Fruit fly (Drosophila melanogaster): ENCODE results near the gene gammaSnap2.

gammaSnap2 gene

DNA sequence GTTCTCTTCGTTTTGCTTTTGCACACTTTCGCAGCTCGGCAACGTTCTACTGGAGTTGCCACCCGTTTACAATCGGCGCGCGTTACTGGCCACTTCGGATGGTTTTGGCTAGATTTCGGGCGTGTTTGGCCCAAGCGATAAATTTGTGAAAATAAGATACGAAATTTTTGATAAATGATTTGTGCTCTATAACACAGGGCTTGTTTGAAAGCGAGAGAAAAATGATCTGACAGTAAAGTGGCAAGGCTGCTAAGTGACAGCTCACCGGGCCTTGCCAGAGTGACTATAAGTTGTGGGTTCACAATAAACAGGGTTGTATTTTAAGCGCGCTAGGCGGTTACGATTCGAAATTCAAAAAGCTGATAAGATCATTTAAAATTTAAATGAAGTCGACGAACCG lies 11.3 kb downstream of the gammaSnap2 start, which contains the start of gene Fmr1 (continued):
- peak; percentile 56 for TF ChIP-seq Fer1 (GFP tag; optimal IDR thresholded peaks at IDR 0.05)
- peak; percentile 25 for TF ChIP-seq CG4820 (GFP tag; optimal IDR thresholded peaks at IDR 0.05)
- TF ChIP-seq CG30431 (GFP tag; optimal IDR thresholded peaks at IDR 0.05) = no peak
- peak; percentile 36 for TF ChIP-seq zen (tag; optimal IDR thresholded peaks at IDR 0.05)
- peak; percentile 26 for TF ChIP-seq az2 (GFP tag; optimal IDR thresholded peaks at IDR 0.05)
- TF ChIP-seq kah (GFP tag; optimal IDR thresholded peaks at IDR 0.05) = no peak
- TF ChIP-seq Fer3 (tag; optimal IDR thresholded peaks at IDR 0.05) = peak; percentile 33
- TF ChIP-seq dan (GFP tag; IDR thresholded peaks at IDR 0.05) = no peak
- TF ChIP-seq Nf-YC (tag; optimal IDR thresholded peaks at IDR 0.05) = peak; percentile 24
- no peak; the same call in 1 of the 2 replicates for TF ChIP-seq CG9215 (GFP tag; IDR thresholded peaks at IDR 0.05)
- no peak for TF ChIP-seq CG12219 (GFP tag; optimal IDR thresholded peaks at IDR 0.05)
- no peak for TF ChIP-seq Trl (optimal IDR thresholded peaks at IDR 0.05)
- TF ChIP-seq Trl (GFP tag; optimal IDR thresholded peaks at IDR 0.05) = peak; percentile 52
- TF ChIP-seq CG9817 (tag; optimal IDR thresholded peaks at IDR 0.05) = peak; percentile 71
- peak; percentile 98 for TF ChIP-seq E2f2 (GFP tag; IDR thresholded peaks at IDR 0.05)
- TF ChIP-seq sob (GFP tag; IDR thresholded peaks at IDR 0.05) = 0 out of 2 replicates have a peak, but pooled peaks have one; percentile 12
- TF ChIP-seq psq (GFP tag; optimal IDR thresholded peaks at IDR 0.05) = peak; percentile 97
- TF ChIP-seq Drgx (GFP tag; IDR thresholded peaks at IDR 0.05) = no peak
- no peak for TF ChIP-seq CrebB (tag; optimal IDR thresholded peaks at IDR 0.05)
- no peak for TF ChIP-seq fd64A (GFP tag; optimal IDR thresholded peaks at IDR 0.05)
- TF ChIP-seq otp (GFP tag; IDR thresholded peaks at IDR 0.05) = no peak
- TF ChIP-seq CG7357 (GFP tag; IDR thresholded peaks at IDR 0.05) = no peak
- no peak for TF ChIP-seq CG7271 (tag; optimal IDR thresholded peaks at IDR 0.05)
- TF ChIP-seq Gug (GFP tag; IDR thresholded peaks at IDR 0.05) = peak; percentile 69; the same call in 3 of the 4 replicates
- peak; percentile 27 for TF ChIP-seq ems (GFP tag; optimal IDR thresholded peaks at IDR 0.05)
- no peak for TF ChIP-seq sqz (GFP tag; optimal IDR thresholded peaks at IDR 0.05)
- peak; percentile 22 for TF ChIP-seq tio (GFP tag; optimal IDR thresholded peaks at IDR 0.05)
- no peak for TF ChIP-seq ase (GFP tag; IDR thresholded peaks at IDR 0.05)
- TF ChIP-seq abd-A (tag; optimal IDR thresholded peaks at IDR 0.05) = no peak
- no peak for TF ChIP-seq gcm2 (GFP tag; optimal IDR thresholded peaks at IDR 0.05)
- 0 out of 3 replicates have a peak, but pooled peaks have one; percentile 51 for TF ChIP-seq CG2199 (GFP tag; IDR thresholded peaks at IDR 0.05)
- no peak for TF ChIP-seq CG3726 (GFP tag; IDR thresholded peaks at IDR 0.05)
- TF ChIP-seq CG13296 (GFP tag; optimal IDR thresholded peaks at IDR 0.05) = no peak
- TF ChIP-seq pan (optimal IDR thresholded peaks at IDR 0.05) = no peak
- peak in 1 of 2 experiments; percentile 58 for TF ChIP-seq pan (GFP tag; optimal IDR thresholded peaks at IDR 0.05 in 1 of 2, IDR thresholded peaks at IDR 0.05 in 1 of 2)
- TF ChIP-seq peb (GFP tag; IDR thresholded peaks at IDR 0.05) = no peak
- TF ChIP-seq amos (GFP tag; IDR thresholded peaks at IDR 0.05; ENCODE audit: partially characterized antibody) = 0 out of 2 replicates have a peak, but pooled peaks have one; percentile 38
- no peak for TF ChIP-seq jing (GFP tag; optimal IDR thresholded peaks at IDR 0.05)
- TF ChIP-seq H2.0 (GFP tag; IDR thresholded peaks at IDR 0.05) = no peak
- TF ChIP-seq pho (GFP tag; optimal IDR thresholded peaks at IDR 0.05) = peak; percentile 42
- peak; percentile 39 for TF ChIP-seq p53 (GFP tag; optimal IDR thresholded peaks at IDR 0.05)
- TF ChIP-seq CG17912 (GFP tag; optimal IDR thresholded peaks at IDR 0.05) = no peak
- TF ChIP-seq phol (tag; optimal IDR thresholded peaks at IDR 0.05) = peak; percentile 74
- no peak for TF ChIP-seq CG8765 (GFP tag; IDR thresholded peaks at IDR 0.05)
- no peak for TF ChIP-seq hbn (GFP tag; IDR thresholded peaks at IDR 0.05; ENCODE audit: partially characterized antibody)
- TF ChIP-seq Lim3 (GFP tag; IDR thresholded peaks at IDR 0.05) = no peak
- no peak for TF ChIP-seq Gsc (GFP tag; IDR thresholded peaks at IDR 0.05)
- peak; percentile 45 for TF ChIP-seq CG1233 (GFP tag; optimal IDR thresholded peaks at IDR 0.05)
- TF ChIP-seq CG18011 (GFP tag; optimal IDR thresholded peaks at IDR 0.05) = peak; percentile 5
- no peak for TF ChIP-seq CG18599 (GFP tag; optimal IDR thresholded peaks at IDR 0.05)
- no peak for TF ChIP-seq Vsx1 (GFP tag; optimal IDR thresholded peaks at IDR 0.05)
- peak; percentile 57 for TF ChIP-seq dysf (GFP tag; IDR thresholded peaks at IDR 0.05)

All from whole organism, embryonic.